Fruit fly (Drosophila melanogaster) whole organism, pupa: ENCODE results near the gene CG2218.

Source experiments
- CG12605 ChIP-seq: fragments of 200-800 bp; sonication (Bioruptor generic); IDR thresholded peaks from 2 replicates; pipeline ENCODE4 v1.3.6; 2022; ENCODE audit warnings: missing biosample characterization, missing genetic modification characterization
- CG13204 ChIP-seq: fragments of 200-800 bp; sonication (Bioruptor generic); optimal IDR thresholded peaks from 2 replicates; lab custom pipeline; 2018; ENCODE audit warnings: missing biosample characterization, mild to moderate bottlenecking, missing genetic modification characterization, moderate library complexity
- CG14655 ChIP-seq: fragments of 200-800 bp; sonication (Bioruptor generic); optimal IDR thresholded peaks from 3 replicates; lab custom pipeline; 2017; ENCODE audit warnings: mild to moderate bottlenecking, missing biosample characterization, missing genetic modification reagents, missing genetic modification characterization
- CG4496 ChIP-seq: fragments of 200-800 bp; sonication (Bioruptor generic); IDR thresholded peaks from 3 replicates; pipeline ENCODE4 v1.3.6; 2022; ENCODE audit warnings: missing biosample characterization, missing genetic modification characterization
- CG9948 ChIP-seq: fragments of 200-800 bp; sonication (Bioruptor generic); optimal IDR thresholded peaks from 2 replicates; lab custom pipeline; 2018; ENCODE audit warnings: missing biosample characterization, mild to moderate bottlenecking, missing genetic modification characterization, moderate library complexity
- EcR ChIP-seq: fragments of 200-800 bp; sonication (Bioruptor generic); optimal IDR thresholded peaks from 3 replicates; lab custom pipeline; 2019; ENCODE audit warnings: missing biosample characterization, missing genetic modification characterization, mild to moderate bottlenecking, moderate library complexity, missing genetic modification reagents
- Snoo ChIP-seq: fragments of 200-800 bp; sonication (Bioruptor generic); optimal IDR thresholded peaks from 3 replicates; lab custom pipeline; 2017; ENCODE audit warnings: missing biosample characterization, mild to moderate bottlenecking, missing genetic modification characterization, inconsistent platforms
- fd96Ca ChIP-seq: fragments of 200-800 bp; sonication (Bioruptor generic); IDR thresholded peaks from 3 replicates; pipeline ENCODE4 v1.3.6; 2022; ENCODE audit warnings: missing biosample characterization, missing genetic modification characterization
- gl ChIP-seq: fragments of 200-800 bp; sonication (Bioruptor generic); optimal IDR thresholded peaks from 2 replicates; lab custom pipeline; 2018; ENCODE audit warnings: missing biosample characterization, mild to moderate bottlenecking, missing genetic modification characterization
- rn ChIP-seq: fragments of 200-800 bp; sonication (Bioruptor generic); IDR thresholded peaks from 2 replicates; pipeline ENCODE4 v1.3.6; 2022; ENCODE audit warnings: missing biosample characterization, missing genetic modification characterization

DNA sequence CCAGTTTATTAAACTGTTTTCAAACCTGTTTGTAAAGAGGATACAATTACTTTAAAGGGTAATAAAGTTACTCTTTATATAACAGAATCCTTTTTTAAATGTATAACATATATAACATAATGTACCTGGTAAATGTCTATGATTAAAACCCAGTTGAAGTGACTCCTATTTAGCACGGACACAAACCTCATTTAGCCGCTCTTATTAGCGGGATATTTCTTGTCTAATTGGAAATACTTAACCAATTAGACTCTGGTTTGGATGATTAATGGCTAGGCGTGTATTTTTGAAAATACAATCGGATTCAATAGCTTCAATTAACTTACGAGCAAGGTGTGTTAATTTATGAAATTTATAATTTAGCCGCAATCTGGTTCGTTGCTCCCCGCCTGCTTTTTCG is 39.0 kb upstream of the CG2218 start:
- no peak for TF ChIP-seq EcR (GFP tag; lab: Kevin White, UChicago)
- TF ChIP-seq CG14655, result no peak
- TF ChIP-seq CG4496 (GFP tag; lab: Robert Waterston, UW), result no peak
- no peak for TF ChIP-seq CG12605
- no peak for TF ChIP-seq CG9948 (tag; lab: Kevin White, UChicago)
- no peak for TF ChIP-seq fd96Ca
- TF ChIP-seq gl (tag; lab: Kevin White, UChicago), result no peak
- TF ChIP-seq Snoo (tag; lab: Kevin White, UChicago), result no peak
- no peak for TF ChIP-seq CG13204 (GFP tag; lab: Kevin White, UChicago)
- TF ChIP-seq rn (GFP tag; lab: Robert Waterston, UW), result no peak
